Fruit fly (Drosophila melanogaster) whole organism, adult: ENCODE measurements around the gene CG11586.

Experiments
- CG11617 ChIP-seq: fragments of 200-800 bp; sonication (Bioruptor generic); optimal IDR thresholded peaks from 2 replicates; lab custom pipeline; 2017; ENCODE audit warnings: mild to moderate bottlenecking, missing biosample characterization, missing genetic modification reagents, missing genetic modification characterization
- CG12768 ChIP-seq: fragments of 200-800 bp; sonication (Bioruptor generic); optimal IDR thresholded peaks from 2 replicates; lab custom pipeline; 2017; ENCODE audit warnings: missing biosample characterization, missing genetic modification characterization, mild to moderate bottlenecking, moderate library complexity, missing genetic modification reagents
- CG14711 ChIP-seq: fragments of 200-800 bp; sonication (Bioruptor generic); optimal IDR thresholded peaks from 2 replicates; lab custom pipeline; 2018; ENCODE audit warnings: missing biosample characterization, mild to moderate bottlenecking, missing genetic modification characterization, moderate library complexity
- CG1620 ChIP-seq: fragments of 200-800 bp; sonication (Bioruptor generic); optimal IDR thresholded peaks from 2 replicates; lab custom pipeline; 2016; ENCODE audit warnings: missing biosample characterization, missing genetic modification characterization
- CG33017 ChIP-seq: fragments of 200-800 bp; sonication (Bioruptor generic); optimal IDR thresholded peaks from 2 replicates; lab custom pipeline; 2018; ENCODE audit warnings: missing biosample characterization, mild to moderate bottlenecking, missing genetic modification characterization, moderate library complexity
- CG5204 ChIP-seq: fragments of 200-800 bp; sonication (Bioruptor generic); optimal IDR thresholded peaks from 2 replicates; lab custom pipeline; 2016; ENCODE audit warnings: missing biosample characterization, missing genetic modification characterization
- CG7045 ChIP-seq: fragments of 200-800 bp; sonication (Bioruptor generic); optimal IDR thresholded peaks from 2 replicates; lab custom pipeline; 2017; ENCODE audit warnings: missing biosample characterization, mild to moderate bottlenecking, missing genetic modification characterization
- CG7101 ChIP-seq: fragments of 200-800 bp; sonication (Bioruptor generic); optimal IDR thresholded peaks from 2 replicates; lab custom pipeline; 2018; ENCODE audit warnings: missing biosample characterization, mild to moderate bottlenecking, missing genetic modification characterization, moderate library complexity
- Clk ChIP-seq: fragments of 200-800 bp; sonication (Bioruptor generic); optimal IDR thresholded peaks from 2 replicates; lab custom pipeline; 2017; ENCODE audit warnings: missing biosample characterization, missing genetic modification characterization
- Crg-1 ChIP-seq: fragments of 200-800 bp; sonication (Bioruptor generic); optimal IDR thresholded peaks from 2 replicates; lab custom pipeline; 2016; ENCODE audit warnings: missing biosample characterization, missing genetic modification characterization
- Hr96 ChIP-seq: fragments of 200-800 bp; sonication (Bioruptor generic); optimal IDR thresholded peaks from 2 replicates; lab custom pipeline; 2016; ENCODE audit warnings: missing biosample characterization, missing genetic modification characterization
- Mnt ChIP-seq: fragments of 200-800 bp; sonication (Bioruptor generic); optimal IDR thresholded peaks from 2 replicates; lab custom pipeline; 2016; ENCODE audit warnings: missing biosample characterization, mild to moderate bottlenecking, missing genetic modification characterization
- bab1 ChIP-seq: fragments of 200-800 bp; sonication (Bioruptor generic); optimal IDR thresholded peaks from 3 replicates; lab custom pipeline; 2019; ENCODE audit warnings: missing biosample characterization, mild to moderate bottlenecking, missing genetic modification characterization, moderate library complexity
- cic ChIP-seq: fragments of 200-800 bp; sonication (Bioruptor generic); optimal IDR thresholded peaks from 2 replicates; lab custom pipeline; 2017; ENCODE audit warnings: missing biosample characterization, mild to moderate bottlenecking, missing genetic modification characterization, moderate library complexity
- cnc ChIP-seq, 2 experiments: fragments of >200 bp; optimal IDR thresholded peaks; 2 replicates each; lab custom pipeline; 2017
- kay ChIP-seq: fragments of 200-800 bp; sonication (Bioruptor generic); peaks from one replicate; lab custom pipeline; 2016; ENCODE audit warnings: missing biosample characterization, missing genetic modification characterization, borderline replicate concordance
- ovo ChIP-seq: fragments of 200-800 bp; sonication (Bioruptor generic); optimal IDR thresholded peaks from 2 replicates; lab custom pipeline; 2016; ENCODE audit warnings: missing biosample characterization, missing genetic modification characterization
- pad ChIP-seq: fragments of 200-800 bp; sonication (Bioruptor generic); optimal IDR thresholded peaks from 3 replicates; lab custom pipeline; 2017; ENCODE audit warnings: missing biosample characterization, missing genetic modification characterization, mild to moderate bottlenecking, moderate library complexity, missing genetic modification reagents
- tj ChIP-seq: fragments of 200-800 bp; sonication (Bioruptor generic); optimal IDR thresholded peaks from 3 replicates; lab custom pipeline; 2017; ENCODE audit warnings: missing biosample characterization, mild to moderate bottlenecking, missing genetic modification characterization, moderate library complexity

Gene CG11586

dm6 chr3L:4293711-4294110, 31.4 kb upstream of the CG11586 start:
- no peak for TF ChIP-seq CG5204
- TF ChIP-seq Mnt (GFP tag; lab: Kevin White, UChicago), result no peak
- peak; percentile 10 for TF ChIP-seq CG11617 (GFP tag; lab: Kevin White, UChicago)
- peak; percentile 26 for TF ChIP-seq CG7101 (tag; lab: Kevin White, UChicago)
- TF ChIP-seq Hr96 (GFP tag; lab: Kevin White, UChicago), result no peak
- TF ChIP-seq CG33017 (tag; lab: Kevin White, UChicago), result peak; percentile 54
- TF ChIP-seq kay, result no peak
- TF ChIP-seq cnc (optimal IDR thresholded peaks at IDR 0.05; lab: Kevin White, UChicago), result no peak
- TF ChIP-seq CG1620 (GFP tag; lab: Kevin White, UChicago), result no peak
- peak; percentile 39 for TF ChIP-seq cic (GFP tag; lab: Kevin White, UChicago)
- TF ChIP-seq Crg-1 (GFP tag; lab: Kevin White, UChicago), result no peak
- TF ChIP-seq CG12768 (GFP tag; lab: Kevin White, UChicago), result no peak
- no peak for TF ChIP-seq Clk (GFP tag; lab: Kevin White, UChicago)
- TF ChIP-seq pad (GFP tag; lab: Kevin White, UChicago), result no peak

- TF ChIP-seq cic (GFP tag; lab: Kevin White, UChicago) (no peak), kay (no peak), bab1 (no peak), Crg-1 (GFP tag; lab: Kevin White, UChicago) (no peak), tj (GFP tag; lab: Kevin White, UChicago) (no peak), CG14711 (tag; lab: Kevin White, UChicago) (no peak), CG12768 (GFP tag; lab: Kevin White, UChicago) (no peak), ovo (GFP tag; lab: Kevin White, UChicago) (no peak), CG7045 (GFP tag; lab: Kevin White, UChicago) (no peak), pad (GFP tag; lab: Kevin White, UChicago) (no peak), cnc (optimal IDR thresholded peaks at IDR 0.05; lab: Kevin White, UChicago) (no peak), Clk (GFP tag; lab: Kevin White, UChicago) (no peak)
Measured at dm6 chr3L:4293304-4293703, 31.0 kb upstream of the CG11586 start.

- peak; percentile 4 for TF ChIP-seq pad (GFP tag; lab: Kevin White, UChicago)
- no peak for TF ChIP-seq CG33017 (tag; lab: Kevin White, UChicago)
- peak; percentile 73 for TF ChIP-seq Mnt (GFP tag; lab: Kevin White, UChicago)
- TF ChIP-seq CG14711 (tag; lab: Kevin White, UChicago), result peak; percentile 100
- no peak for TF ChIP-seq CG12768 (GFP tag; lab: Kevin White, UChicago)
- peak; percentile 24 for TF ChIP-seq CG1620 (GFP tag; lab: Kevin White, UChicago)
- peak; percentile 17 for TF ChIP-seq tj (GFP tag; lab: Kevin White, UChicago)
- TF ChIP-seq Crg-1 (GFP tag; lab: Kevin White, UChicago), result no peak
- TF ChIP-seq CG7101 (tag; lab: Kevin White, UChicago), result peak; percentile 8
- peak; percentile 12 for TF ChIP-seq bab1
Measured at dm6 chr3L:4292120-4292697, 29.9 kb upstream of the CG11586 start, which contains the start of the genes CG15012 and Fdx2. Gene CG15012 (minus strand): TSS chr3L:4292246. Gene Fdx2 (plus strand): TSS chr3L:4292482.

- TF ChIP-seq cic (GFP tag; lab: Kevin White, UChicago), result peak; percentile 76
- TF ChIP-seq CG11617 (GFP tag; lab: Kevin White, UChicago), result peak; percentile 55
- TF ChIP-seq Hr96 (GFP tag; lab: Kevin White, UChicago), result no peak
- TF ChIP-seq Mnt (GFP tag; lab: Kevin White, UChicago), result peak; percentile 6
- peak; percentile 68 for TF ChIP-seq CG12768 (GFP tag; lab: Kevin White, UChicago)
- TF ChIP-seq CG33017 (tag; lab: Kevin White, UChicago), result peak; percentile 73
- peak; percentile 41 for TF ChIP-seq CG7101 (tag; lab: Kevin White, UChicago)
- no peak for TF ChIP-seq Clk (GFP tag; lab: Kevin White, UChicago)
- no peak for TF ChIP-seq CG1620 (GFP tag; lab: Kevin White, UChicago)
- TF ChIP-seq cnc (optimal IDR thresholded peaks at IDR 0.05; lab: Kevin White, UChicago), result no peak
- peak; percentile 54 for TF ChIP-seq CG14711 (tag; lab: Kevin White, UChicago)
Measured at dm6 chr3L:4288591-4289056, 26.4 kb upstream of the CG11586 start, which contains the start of gene Hexo1. Gene Hexo1 (plus strand): TSS chr3L:4288641.

- TF ChIP-seq CG33017 (tag; lab: Kevin White, UChicago) (no peak), cnc (optimal IDR thresholded peaks at IDR 0.05; lab: Kevin White, UChicago) (no peak), CG14711 (tag; lab: Kevin White, UChicago) (peak; percentile 17), Clk (GFP tag; lab: Kevin White, UChicago) (no peak), pad (GFP tag; lab: Kevin White, UChicago) (no peak), CG5204 (no peak), tj (GFP tag; lab: Kevin White, UChicago) (peak; percentile 38), bab1 (peak; percentile 14)
Measured at dm6 chr3L:4286784-4287183, 24.5 kb upstream of the CG11586 start, which contains the start of gene TfIIEbeta. Gene TfIIEbeta (plus strand): TSS chr3L:4287038.

dm6 chr3L:4283428-4284089, 21.3 kb upstream of the CG11586 start, which contains the start of the genes srw and CG1316:
Gene srw (minus strand): TSS chr3L:4283478.
Gene CG1316 (plus strand): TSS chr3L:4283851.
- peak; percentile 32 for TF ChIP-seq CG12768 (GFP tag; lab: Kevin White, UChicago)
- TF ChIP-seq bab1, result peak; percentile 53
- TF ChIP-seq Mnt (GFP tag; lab: Kevin White, UChicago), result peak; percentile 41
- no peak for TF ChIP-seq CG7045 (GFP tag; lab: Kevin White, UChicago)
- no peak for TF ChIP-seq Hr96 (GFP tag; lab: Kevin White, UChicago)
- TF ChIP-seq Crg-1 (GFP tag; lab: Kevin White, UChicago), result no peak
